Fruit fly (Drosophila melanogaster): ENCODE measurements around the gene CG14989.

CG14989 gene

dm6 chr3L:4119636-4120357 is 32.4 kb downstream of the CG14989 start (continued):
- TF ChIP-seq CG2199 (GFP tag; IDR thresholded peaks at IDR 0.05), result 0 out of 3 replicates have a peak, but pooled peaks have one; percentile 49
- TF ChIP-seq CG13624 (GFP tag; optimal IDR thresholded peaks at IDR 0.05), result no peak
- no peak for TF ChIP-seq aop (GFP tag; IDR thresholded peaks at IDR 0.05)
- peak; percentile 38 for TF ChIP-seq cg (GFP tag; optimal IDR thresholded peaks at IDR 0.05)
- TF ChIP-seq jing (GFP tag; optimal IDR thresholded peaks at IDR 0.05), result no peak
- no peak for TF ChIP-seq Mes4 (GFP tag; optimal IDR thresholded peaks at IDR 0.05)
- TF ChIP-seq gce (GFP tag; IDR thresholded peaks at IDR 0.05), result no peak
- TF ChIP-seq bab2 (GFP tag; optimal IDR thresholded peaks at IDR 0.05), result peak; percentile 11
- TF ChIP-seq CG4404 (GFP tag; IDR thresholded peaks at IDR 0.05), result no peak
- TF ChIP-seq caup (GFP tag; optimal IDR thresholded peaks at IDR 0.05; ENCODE audit: severe bottlenecking), result no peak
- TF ChIP-seq CG5245 (GFP tag; optimal IDR thresholded peaks at IDR 0.05), result no peak
- TF ChIP-seq jumu (GFP tag; optimal IDR thresholded peaks at IDR 0.05), result no peak
- peak in 1 of 2 experiments; percentile 76 for TF ChIP-seq Hr78 (GFP tag; optimal IDR thresholded peaks at IDR 0.05)
- peak; percentile 4 for TF ChIP-seq Ets97D (GFP tag; optimal IDR thresholded peaks at IDR 0.05)
- no peak for TF ChIP-seq Atf6 (GFP tag; IDR thresholded peaks at IDR 0.05)
- TF ChIP-seq tup (GFP tag; optimal IDR thresholded peaks at IDR 0.05), result no peak
- TF ChIP-seq ewg (GFP tag; optimal IDR thresholded peaks at IDR 0.05), result no peak
- no peak for TF ChIP-seq hth (optimal IDR thresholded peaks at IDR 0.05)
- no peak for TF ChIP-seq cad (GFP tag; optimal IDR thresholded peaks at IDR 0.05)
- no peak for TF ChIP-seq zen2 (GFP tag; IDR thresholded peaks at IDR 0.05; ENCODE audit: partially characterized antibody)
- TF ChIP-seq CG31224 (GFP tag; IDR thresholded peaks at IDR 0.05), result no peak
- no peak for TF ChIP-seq E2f1 (GFP tag; IDR thresholded peaks at IDR 0.05)
- no peak for TF ChIP-seq CG8281 (tag; optimal IDR thresholded peaks at IDR 0.05)
- TF ChIP-seq inv (GFP tag; IDR thresholded peaks at IDR 0.05; ENCODE audit: partially characterized antibody), result no peak
- TF ChIP-seq CG7987 (GFP tag; optimal IDR thresholded peaks at IDR 0.05), result no peak
- no peak for TF ChIP-seq CG2889 (GFP tag; IDR thresholded peaks at IDR 0.05)
- TF ChIP-seq zfh2 (GFP tag; optimal IDR thresholded peaks at IDR 0.05), result no peak
- no peak for TF ChIP-seq ab (GFP tag; optimal IDR thresholded peaks at IDR 0.05)
- no peak for TF ChIP-seq Adf1 (GFP tag; IDR thresholded peaks at IDR 0.05)
- no peak for TF ChIP-seq corto (GFP tag; optimal IDR thresholded peaks at IDR 0.05)
- no peak for TF ChIP-seq vnd (GFP tag; IDR thresholded peaks at IDR 0.05; ENCODE audit: partially characterized antibody)
- TF ChIP-seq D (optimal IDR thresholded peaks at IDR 0.05), result no peak
- TF ChIP-seq D (GFP tag; optimal IDR thresholded peaks at IDR 0.05), result no peak
- no peak for TF ChIP-seq CoRest (tag; optimal IDR thresholded peaks at IDR 0.05)
- TF ChIP-seq CG10431 (GFP tag; optimal IDR thresholded peaks at IDR 0.05), result no peak
- no peak for TF ChIP-seq croc (GFP tag; conservative IDR thresholded peaks at IDR 0.05)
- TF ChIP-seq org-1 (GFP tag; optimal IDR thresholded peaks at IDR 0.05), result no peak
- TF ChIP-seq CG12155 (GFP tag; optimal IDR thresholded peaks at IDR 0.05), result no peak
- no peak for TF ChIP-seq Taf1 (GFP tag; IDR thresholded peaks at IDR 0.05)
- no peak for TF ChIP-seq shn (GFP tag; optimal IDR thresholded peaks at IDR 0.05)
- TF ChIP-seq pfk (GFP tag; optimal IDR thresholded peaks at IDR 0.05), result peak; percentile 24
- no peak for TF ChIP-seq onecut (GFP tag; IDR thresholded peaks at IDR 0.05)
- TF ChIP-seq Myb (GFP tag; optimal IDR thresholded peaks at IDR 0.05), result no peak
- TF ChIP-seq CG4617 (GFP tag; optimal IDR thresholded peaks at IDR 0.05; ENCODE audit: borderline replicate concordance), result no peak
- no peak for TF ChIP-seq Usf (GFP tag; optimal IDR thresholded peaks at IDR 0.05)
- no peak for TF ChIP-seq CG2202 (tag; optimal IDR thresholded peaks at IDR 0.05)
- peak; percentile 6 for TF ChIP-seq Sox102F (GFP tag; optimal IDR thresholded peaks at IDR 0.05)
- TF ChIP-seq CG8359 (GFP tag; optimal IDR thresholded peaks at IDR 0.05; ENCODE audit: borderline replicate concordance), result no peak
- TF ChIP-seq ci (GFP tag; IDR thresholded peaks at IDR 0.05), result no peak
- peak; percentile 12 for TF ChIP-seq CG18599 (GFP tag; optimal IDR thresholded peaks at IDR 0.05)

Data from whole organism, embryonic.